Worm (Caenorhabditis elegans): Measurements from ENCODE around the gene lin-36.
A peak's percentile ranks its signal among the peaks of the same experiment; 100 is the strongest.

ce11 chrIII:8020823-8021332, at the start of gene lin-36:
- TF ChIP-seq nhr-76 (tag; optimal IDR thresholded peaks at IDR 0.05) (no peak), ham-2 (GFP tag; optimal IDR thresholded peaks at IDR 0.05) (peak; percentile 53), ceh-83 (GFP tag; optimal IDR thresholded peaks at IDR 0.05) (no peak), bed-3 (GFP tag; optimal IDR thresholded peaks at IDR 0.05) (no peak), cnd-1 (tag; optimal IDR thresholded peaks at IDR 0.05) (no peak), drap-1 (GFP tag; optimal IDR thresholded peaks at IDR 0.05) (peak; percentile 43), M03D4.4 (tag; optimal IDR thresholded peaks at IDR 0.05) (peak; percentile 56), mep-1 (tag; optimal IDR thresholded peaks at IDR 0.05) (peak; percentile 87)

Measured in whole organism, mixed stage, embryonic.